Fruit fly (Drosophila melanogaster) whole organism, embryonic: ENCODE data around the gene CG11617.
A peak's percentile ranks its signal among the peaks of the same experiment; 100 is the strongest.

Experiments
- Abd-B ChIP-seq: fragments of 200-800 bp; sonication (Bioruptor generic); optimal IDR thresholded peaks from 2 replicates; lab custom pipeline; 2018; ENCODE audit warnings: missing biosample characterization, mild to moderate bottlenecking, missing genetic modification characterization, moderate library complexity
- Bgb ChIP-seq: fragments of 200-800 bp; sonication (Bioruptor generic); IDR thresholded peaks from 2 replicates; pipeline ENCODE4 v1.3.6; 2022; ENCODE audit warnings: missing biosample characterization, missing genetic modification characterization; ENCODE audit not compliant: partially characterized antibody
- CG13123 ChIP-seq: fragments of 200-800 bp; sonication (Bioruptor generic); optimal IDR thresholded peaks from 2 replicates; lab custom pipeline; 2016; ENCODE audit warnings: missing biosample characterization, missing genetic modification characterization
- CG13287 ChIP-seq: fragments of 200-800 bp; sonication (Bioruptor generic); IDR thresholded peaks from 2 replicates; pipeline ENCODE4 v1.3.6; 2022; ENCODE audit warnings: missing biosample characterization, missing genetic modification characterization; ENCODE audit not compliant: partially characterized antibody
- CG13424 ChIP-seq: fragments of 200-800 bp; sonication (Bioruptor generic); optimal IDR thresholded peaks from 2 replicates; lab custom pipeline; 2019; ENCODE audit warnings: missing biosample characterization, mild to moderate bottlenecking, missing genetic modification characterization, moderate library complexity
- CG14667 ChIP-seq: fragments of 200-800 bp; sonication (Bioruptor generic); IDR thresholded peaks from 2 replicates; pipeline ENCODE4 v1.3.6; 2022; ENCODE audit warnings: missing biosample characterization, missing genetic modification characterization
- CG16813 ChIP-seq: fragments of 200-800 bp; sonication (Bioruptor generic); IDR thresholded peaks from 3 replicates; pipeline ENCODE4 v1.3.6; 2022; ENCODE audit warnings: missing biosample characterization, missing genetic modification characterization; ENCODE audit not compliant: partially characterized antibody
- CG17328 ChIP-seq: fragments of 200-800 bp; sonication (Bioruptor generic); IDR thresholded peaks from 2 replicates; pipeline ENCODE4 v1.3.6; 2022; ENCODE audit warnings: missing biosample characterization, missing genetic modification characterization
- CG17802 ChIP-seq: fragments of 200-800 bp; sonication (Bioruptor generic); optimal IDR thresholded peaks from 2 replicates; lab custom pipeline; 2018; ENCODE audit warnings: missing biosample characterization, mild to moderate bottlenecking, missing genetic modification characterization, moderate library complexity
- CG17912 ChIP-seq: fragments of 200-800 bp; sonication (Bioruptor generic); optimal IDR thresholded peaks from 2 replicates; lab custom pipeline; 2018; ENCODE audit warnings: missing biosample characterization, mild to moderate bottlenecking, missing genetic modification characterization
- CG1832 ChIP-seq: fragments of 200-800 bp; sonication (Bioruptor generic); optimal IDR thresholded peaks from 2 replicates; lab custom pipeline; 2017; ENCODE audit warnings: missing biosample characterization, mild to moderate bottlenecking, missing genetic modification characterization, inconsistent platforms
- CG3163 ChIP-seq: fragments of 200-800 bp; sonication (Bioruptor generic); optimal IDR thresholded peaks from 3 replicates; lab custom pipeline; 2016; ENCODE audit warnings: missing biosample characterization, missing genetic modification characterization
- CG3281 ChIP-seq: fragments of 200-800 bp; sonication (Bioruptor generic); optimal IDR thresholded peaks from 3 replicates; lab custom pipeline; 2017; ENCODE audit warnings: missing biosample characterization, mild to moderate bottlenecking, missing genetic modification characterization
- CG3407 ChIP-seq: fragments of 200-800 bp; sonication (Bioruptor generic); optimal IDR thresholded peaks from 2 replicates; lab custom pipeline; 2018; ENCODE audit warnings: missing biosample characterization, mild to moderate bottlenecking, missing genetic modification characterization
- CG4404 ChIP-seq: fragments of 200-800 bp; sonication (Bioruptor generic); IDR thresholded peaks from 2 replicates; pipeline ENCODE4 v1.3.6; 2022; ENCODE audit warnings: missing biosample characterization, missing genetic modification characterization
- CG6254 ChIP-seq: fragments of 200-800 bp; sonication (Bioruptor generic); optimal IDR thresholded peaks from 3 replicates; lab custom pipeline; 2017; ENCODE audit warnings: mild to moderate bottlenecking, missing biosample characterization, missing genetic modification reagents, missing genetic modification characterization
- CG6689 ChIP-seq: fragments of 200-800 bp; sonication (Bioruptor generic); IDR thresholded peaks from 2 replicates; pipeline ENCODE4 v1.3.6; 2022; ENCODE audit warnings: missing biosample characterization, missing genetic modification characterization
- CG8944 ChIP-seq: fragments of 200-800 bp; sonication (Bioruptor generic); optimal IDR thresholded peaks from 3 replicates; lab custom pipeline; 2016; ENCODE audit warnings: missing biosample characterization, missing genetic modification characterization
- CG9609 ChIP-seq: fragments of 200-800 bp; sonication (Bioruptor generic); optimal IDR thresholded peaks from 3 replicates; lab custom pipeline; 2016; ENCODE audit warnings: missing biosample characterization, missing genetic modification characterization
- Dll ChIP-seq: fragments of 200-800 bp; sonication (Bioruptor generic); IDR thresholded peaks from 4 replicates; pipeline ENCODE4 v1.3.6; 2022; ENCODE audit warnings: missing biosample characterization, missing genetic modification characterization; ENCODE audit not compliant: partially characterized antibody
- Eip74EF ChIP-seq, 2 experiments: fragments of 200-800 bp in 1 of 2; fragments of >200 bp in 1 of 2; sonication (Bioruptor generic) in 1 of 2; optimal IDR thresholded peaks; 2 replicates each; lab custom pipeline; 2017 to 2019; ENCODE audit warnings: missing biosample characterization in 2 of 2, missing genetic modification characterization in 2 of 2, mild to moderate bottlenecking in 1 of 2, moderate library complexity in 1 of 2
- Kr ChIP-seq: fragments of 200-800 bp; sonication (Bioruptor generic); optimal IDR thresholded peaks from 2 replicates; lab custom pipeline; 2017; ENCODE audit warnings: missing biosample characterization, mild to moderate bottlenecking, missing genetic modification characterization
- Meics ChIP-seq: fragments of 200-800 bp; sonication (Bioruptor generic); optimal IDR thresholded peaks from 2 replicates; lab custom pipeline; 2017; ENCODE audit warnings: missing biosample characterization, mild to moderate bottlenecking, missing genetic modification characterization
- NK7.1 ChIP-seq: fragments of 200-800 bp; sonication (Bioruptor generic); optimal IDR thresholded peaks from 3 replicates; lab custom pipeline; 2016; ENCODE audit warnings: missing biosample characterization, missing genetic modification characterization
- Ravus ChIP-seq: fragments of 200-800 bp; sonication (Bioruptor generic); IDR thresholded peaks from 2 replicates; pipeline ENCODE4 v1.3.6; 2022; ENCODE audit warnings: missing biosample characterization, missing genetic modification characterization
- Side ChIP-seq: fragments of 200-800 bp; sonication (Bioruptor generic); optimal IDR thresholded peaks from 2 replicates; lab custom pipeline; 2016; ENCODE audit warnings: missing biosample characterization, missing genetic modification characterization
- aop ChIP-seq: fragments of 200-800 bp; sonication (Bioruptor generic); IDR thresholded peaks from 2 replicates; pipeline ENCODE4 v1.3.6; 2022; ENCODE audit warnings: missing biosample characterization, missing genetic modification characterization
- bowl ChIP-seq: fragments of 200-800 bp; sonication (Bioruptor generic); IDR thresholded peaks from 2 replicates; pipeline ENCODE4 v1.3.6; 2022; ENCODE audit warnings: missing biosample characterization, missing genetic modification characterization
- btn ChIP-seq: fragments of 200-800 bp; sonication (Bioruptor generic); optimal IDR thresholded peaks from 2 replicates; lab custom pipeline; 2016; ENCODE audit warnings: missing biosample characterization, missing genetic modification characterization
- cato ChIP-seq: fragments of 200-800 bp; sonication (Bioruptor generic); optimal IDR thresholded peaks from 2 replicates; lab custom pipeline; 2016; ENCODE audit warnings: missing biosample characterization, missing genetic modification characterization, borderline replicate concordance
- caup ChIP-seq: fragments of 200-800 bp; sonication (Bioruptor generic); optimal IDR thresholded peaks from 3 replicates; lab custom pipeline; 2017; ENCODE audit warnings: missing biosample characterization, mild to moderate bottlenecking, missing genetic modification characterization, moderate library complexity; ENCODE audit not compliant: severe bottlenecking
- cg ChIP-seq: fragments of 200-800 bp; sonication (Bioruptor generic); optimal IDR thresholded peaks from 3 replicates; lab custom pipeline; 2019; ENCODE audit warnings: missing biosample characterization, mild to moderate bottlenecking, missing genetic modification characterization, moderate library complexity
- chif ChIP-seq, 2 experiments: fragments of 200-800 bp; sonication (Bioruptor generic); optimal IDR thresholded peaks; 3 replicates each; lab custom pipeline; 2016; ENCODE audit warnings: missing biosample characterization in 2 of 2, missing genetic modification characterization in 2 of 2
- crc ChIP-seq: fragments of 200-800 bp; sonication (Bioruptor generic); optimal IDR thresholded peaks from 2 replicates; lab custom pipeline; 2016; ENCODE audit warnings: missing biosample characterization, missing genetic modification characterization
- crol ChIP-seq: fragments of 200-800 bp; sonication (Bioruptor generic); IDR thresholded peaks from 2 replicates; pipeline ENCODE4 v1.3.6; 2022; ENCODE audit warnings: missing biosample characterization, missing genetic modification characterization
- dan ChIP-seq: fragments of 200-800 bp; sonication (Bioruptor generic); IDR thresholded peaks from 2 replicates; pipeline ENCODE4 v1.3.6; 2022; ENCODE audit warnings: missing biosample characterization, missing genetic modification characterization
- emc ChIP-seq: fragments of 200-800 bp; sonication (Bioruptor generic); optimal IDR thresholded peaks from 2 replicates; lab custom pipeline; 2016; ENCODE audit warnings: missing biosample characterization, missing genetic modification characterization
- eve ChIP-seq, 2 experiments: fragments of >200 bp; optimal IDR thresholded peaks; 2 replicates each; lab custom pipeline; 2017; ENCODE audit warnings: missing biosample characterization in 2 of 2, missing genetic modification characterization in 2 of 2
- gsb ChIP-seq: fragments of 200-800 bp; sonication (Bioruptor generic); IDR thresholded peaks from 2 replicates; pipeline ENCODE4 v1.3.6; 2022; ENCODE audit warnings: missing biosample characterization, missing genetic modification characterization
- ham ChIP-seq: fragments of 200-800 bp; sonication (Bioruptor generic); IDR thresholded peaks from 2 replicates; pipeline ENCODE4 v1.3.6; 2022; ENCODE audit warnings: missing biosample characterization, missing genetic modification characterization
- lbe ChIP-seq: fragments of 200-800 bp; sonication (Bioruptor generic); optimal IDR thresholded peaks from 2 replicates; lab custom pipeline; 2016; ENCODE audit warnings: missing biosample characterization, mild to moderate bottlenecking, missing genetic modification characterization
- maf-S ChIP-seq: fragments of 200-800 bp; sonication (Bioruptor generic); optimal IDR thresholded peaks from 2 replicates; lab custom pipeline; 2016; ENCODE audit warnings: missing biosample characterization, missing genetic modification characterization
- pho ChIP-seq: fragments of 200-800 bp; sonication (Bioruptor generic); optimal IDR thresholded peaks from 2 replicates; lab custom pipeline; 2016; ENCODE audit warnings: missing biosample characterization, missing genetic modification characterization
- pnt ChIP-seq: fragments of 200-800 bp; sonication (Bioruptor generic); optimal IDR thresholded peaks from 3 replicates; lab custom pipeline; 2016; ENCODE audit warnings: missing biosample characterization, missing genetic modification characterization
- ranshi ChIP-seq: fragments of 200-800 bp; sonication (Bioruptor generic); IDR thresholded peaks from 2 replicates; pipeline ENCODE4 v1.3.6; 2022; ENCODE audit warnings: missing biosample characterization, missing genetic modification characterization
- run ChIP-seq: fragments of 200-800 bp; sonication (Bioruptor generic); optimal IDR thresholded peaks from 3 replicates; lab custom pipeline; 2018; ENCODE audit warnings: missing biosample characterization, mild to moderate bottlenecking, missing genetic modification characterization
- sisA ChIP-seq: fragments of 200-800 bp; sonication (Bioruptor generic); IDR thresholded peaks from 2 replicates; pipeline ENCODE4 v1.3.6; 2022; ENCODE audit warnings: missing biosample characterization, missing genetic modification characterization
- tna ChIP-seq: fragments of 200-800 bp; sonication (Bioruptor generic); IDR thresholded peaks from 2 replicates; pipeline ENCODE4 v1.3.6; 2022; ENCODE audit warnings: missing biosample characterization, missing genetic modification characterization; ENCODE audit not compliant: partially characterized antibody
- vvl ChIP-seq: fragments of 200-800 bp; sonication (Bioruptor generic); IDR thresholded peaks from 2 replicates; pipeline ENCODE4 v1.3.6; 2022; ENCODE audit warnings: missing biosample characterization, missing genetic modification characterization
- wek ChIP-seq: fragments of 200-800 bp; sonication (Bioruptor generic); optimal IDR thresholded peaks from 3 replicates; lab custom pipeline; 2018; ENCODE audit warnings: missing biosample characterization, mild to moderate bottlenecking, missing genetic modification characterization, moderate library complexity

CG11617 gene

DNA sequence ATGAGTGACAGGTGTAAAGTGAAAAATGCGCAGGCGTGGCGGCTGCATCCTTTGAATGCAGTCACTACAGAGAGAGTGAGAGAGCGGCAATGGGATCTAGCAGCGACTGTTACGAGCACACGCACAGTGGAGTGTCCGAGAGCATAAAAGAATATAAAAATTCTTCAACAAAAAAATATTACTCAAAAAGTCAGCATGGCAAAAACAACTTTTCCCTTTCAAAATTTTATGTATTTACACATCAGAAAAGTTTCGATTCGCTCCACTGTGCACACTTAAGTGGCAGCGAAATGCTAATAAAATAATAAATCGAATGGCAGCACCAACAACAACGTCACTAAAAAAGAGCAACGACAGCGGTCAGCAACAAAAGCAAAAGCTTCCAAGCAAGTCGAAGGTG, 16.3 kb upstream of the CG11617 start (continued):
- TF ChIP-seq Dll (GFP tag; lab: Robert Waterston, UW) (no peak), Meics (GFP tag; lab: Kevin White, UChicago) (peak; percentile 65), pho (GFP tag; lab: Kevin White, UChicago) (peak; percentile 40), maf-S (GFP tag; lab: Kevin White, UChicago) (peak; percentile 74), CG17912 (no peak), ham (GFP tag; lab: Robert Waterston, UW) (peak; percentile 37; the same call in 1 of the 2 replicates), bowl (GFP tag; lab: Robert Waterston, UW) (peak; percentile 78), Abd-B (GFP tag; lab: Kevin White, UChicago) (peak; percentile 83), CG6254 (peak; percentile 91), CG14667 (GFP tag; lab: Robert Waterston, UW) (peak; percentile 84), lbe (GFP tag; lab: Kevin White, UChicago) (peak; percentile 76), CG16813 (GFP tag; lab: Robert Waterston, UW) (no peak), CG3163 (peak; percentile 38), CG13123 (GFP tag; lab: Kevin White, UChicago) (peak; percentile 70), wek (peak; percentile 2), CG8944 (GFP tag; lab: Kevin White, UChicago) (peak; percentile 80), Eip74EF (GFP tag; optimal IDR thresholded peaks at IDR 0.05; lab: Kevin White, UChicago) (peak in 1 of 2 experiments; percentile 81), CG6689 (GFP tag; lab: Robert Waterston, UW) (peak; percentile 93), CG4404 (peak; percentile 83), CG13287 (GFP tag; lab: Robert Waterston, UW) (no peak), CG3281 (peak; percentile 54), chif (GFP tag; optimal IDR thresholded peaks at IDR 0.05; lab: Kevin White, UChicago) (peak; percentile 88 to 92), ranshi (GFP tag; lab: Robert Waterston, UW) (peak; percentile 87), CG13424 (tag; lab: Kevin White, UChicago) (peak; percentile 70), cato (peak; percentile 69), emc (GFP tag; lab: Kevin White, UChicago) (no peak), dan (GFP tag; lab: Robert Waterston, UW) (no peak; the same call in 1 of the 2 replicates), crol (GFP tag; lab: Robert Waterston, UW) (peak; percentile 22; the same call in 1 of the 2 replicates), CG17802 (peak; percentile 70), aop (GFP tag; lab: Robert Waterston, UW) (peak; percentile 73; the same call in 1 of the 2 replicates), Kr (GFP tag; lab: Kevin White, UChicago) (no peak), gsb (no peak), CG17328 (GFP tag; lab: Robert Waterston, UW) (peak; percentile 95), pnt (peak; percentile 67), CG3407 (peak; percentile 86), tna (GFP tag; lab: Robert Waterston, UW) (no peak), NK7.1 (peak; percentile 80), Ravus (peak; percentile 67), sisA (GFP tag; lab: Robert Waterston, UW) (peak; percentile 93), Bgb (GFP tag; lab: Robert Waterston, UW) (no peak), run (tag; lab: Kevin White, UChicago) (peak; percentile 69), eve (GFP tag; optimal IDR thresholded peaks at IDR 0.05; lab: Kevin White, UChicago) (peak in 1 of 2 experiments; percentile 87), vvl (peak; percentile 97), cg (GFP tag; lab: Kevin White, UChicago) (no peak), caup (peak; percentile 76), btn (GFP tag; lab: Kevin White, UChicago) (peak; percentile 90), Side (GFP tag; lab: Kevin White, UChicago) (peak; percentile 89), crc (GFP tag; lab: Kevin White, UChicago) (peak; percentile 70), CG1832 (GFP tag; lab: Kevin White, UChicago) (no peak), CG9609 (GFP tag; lab: Kevin White, UChicago) (peak; percentile 84)
